Fruit fly (Drosophila melanogaster): ENCODE data around the gene CG18814.
A peak's percentile ranks its signal among the peaks of the same experiment; 100 is the strongest.

CG18814 gene

DNA sequence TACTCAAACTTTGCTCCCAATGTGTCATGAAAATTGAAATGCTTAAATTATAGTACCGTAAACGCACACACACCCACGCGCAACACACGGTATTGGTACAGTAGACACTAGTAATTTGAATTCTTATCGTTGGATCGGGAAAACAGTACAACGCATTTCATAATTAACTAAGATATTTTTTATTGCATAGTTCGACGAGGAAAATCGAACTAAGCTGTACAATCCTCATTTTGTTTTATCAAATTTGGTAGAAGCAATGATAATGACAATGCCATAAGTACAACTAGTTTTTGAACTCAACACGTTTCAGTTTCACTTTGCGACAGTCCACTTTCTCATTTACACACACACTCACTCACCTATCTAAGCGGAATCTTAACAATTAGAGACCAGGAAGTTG is 11.1 kb downstream of the CG18814 start (continued):
- peak; percentile 9 for TF ChIP-seq CG33213 (GFP tag; optimal IDR thresholded peaks at IDR 0.05)
- no peak for TF ChIP-seq stwl (tag; optimal IDR thresholded peaks at IDR 0.05)
- TF ChIP-seq tap (tag; optimal IDR thresholded peaks at IDR 0.05), result peak; percentile 75
- TF ChIP-seq CG30403 (GFP tag; optimal IDR thresholded peaks at IDR 0.05), result peak; percentile 71
- no peak for TF ChIP-seq GATAe (GFP tag; conservative IDR thresholded peaks at IDR 0.05)
- peak; percentile 55 for TF ChIP-seq CG12155 (GFP tag; optimal IDR thresholded peaks at IDR 0.05)
- TF ChIP-seq CG3407 (GFP tag; optimal IDR thresholded peaks at IDR 0.05), result peak; percentile 28
- TF ChIP-seq Fer2 (tag; optimal IDR thresholded peaks at IDR 0.05), result peak; percentile 64
- no peak for TF ChIP-seq CG18011 (GFP tag; optimal IDR thresholded peaks at IDR 0.05)
- TF ChIP-seq Ssrp (tag; optimal IDR thresholded peaks at IDR 0.05), result peak; percentile 59
- TF ChIP-seq CG1792 (GFP tag; optimal IDR thresholded peaks at IDR 0.05), result peak; percentile 43
- TF ChIP-seq B-H2 (GFP tag; optimal IDR thresholded peaks at IDR 0.05), result peak; percentile 62
- TF ChIP-seq kay (GFP tag; optimal IDR thresholded peaks at IDR 0.05), result peak; percentile 25
- no peak for TF ChIP-seq bbx (GFP tag; IDR thresholded peaks at IDR 0.05; ENCODE audit: partially characterized antibody)
- peak; percentile 63 for TF ChIP-seq mam (GFP tag; optimal IDR thresholded peaks at IDR 0.05)
- no peak for TF ChIP-seq TFAM (GFP tag; optimal IDR thresholded peaks at IDR 0.05)
- no peak for TF ChIP-seq Awh (GFP tag; IDR thresholded peaks at IDR 0.05)
- TF ChIP-seq Ets97D (GFP tag; optimal IDR thresholded peaks at IDR 0.05), result no peak
- TF ChIP-seq esg (GFP tag; conservative IDR thresholded peaks at IDR 0.05), result peak; percentile 48; the same call in 1 of the 2 replicates
- TF ChIP-seq CG7372 (GFP tag; IDR thresholded peaks at IDR 0.05), result no peak; the same call in none of the 2 replicates
- TF ChIP-seq CG10979 (tag; optimal IDR thresholded peaks at IDR 0.05), result peak; percentile 67
- no peak for TF ChIP-seq trh (GFP tag; optimal IDR thresholded peaks at IDR 0.05)
- TF ChIP-seq Optix (GFP tag; IDR thresholded peaks at IDR 0.05), result no peak; the same call in 2 of the 3 replicates
- no peak for TF ChIP-seq bowl (GFP tag; IDR thresholded peaks at IDR 0.05)
- TF ChIP-seq CG10565 (GFP tag; optimal IDR thresholded peaks at IDR 0.05), result no peak
- TF ChIP-seq NfI (GFP tag; optimal IDR thresholded peaks at IDR 0.05), result peak; percentile 69
- peak; percentile 31 for TF ChIP-seq run (tag; optimal IDR thresholded peaks at IDR 0.05)
- peak; percentile 66 for TF ChIP-seq sob (GFP tag; IDR thresholded peaks at IDR 0.05)
- TF ChIP-seq CG7556 (GFP tag; optimal IDR thresholded peaks at IDR 0.05), result peak; percentile 67
- 0 out of 2 replicates have a peak, but pooled peaks have one; percentile 36 for TF ChIP-seq wdn (GFP tag; IDR thresholded peaks at IDR 0.05)
- no peak for TF ChIP-seq CG13287 (GFP tag; IDR thresholded peaks at IDR 0.05; ENCODE audit: partially characterized antibody)
- TF ChIP-seq Hmx (GFP tag; optimal IDR thresholded peaks at IDR 0.05), result peak; percentile 5
- peak; percentile 62 for TF ChIP-seq CG12391 (tag; optimal IDR thresholded peaks at IDR 0.05)
- TF ChIP-seq CG6254 (GFP tag; optimal IDR thresholded peaks at IDR 0.05), result no peak
- TF ChIP-seq CG13424 (tag; optimal IDR thresholded peaks at IDR 0.05), result peak; percentile 79
- no peak for TF ChIP-seq Myb (GFP tag; optimal IDR thresholded peaks at IDR 0.05)
- no peak for TF ChIP-seq crp (GFP tag; optimal IDR thresholded peaks at IDR 0.05)
- peak; percentile 76 for TF ChIP-seq lilli (GFP tag; optimal IDR thresholded peaks at IDR 0.05)
- peak; percentile 21 for TF ChIP-seq disco-r (GFP tag; optimal IDR thresholded peaks at IDR 0.05)
- peak; percentile 14 for TF ChIP-seq Jarid2 (GFP tag; optimal IDR thresholded peaks at IDR 0.05)
- no peak for TF ChIP-seq pan (optimal IDR thresholded peaks at IDR 0.05)
- TF ChIP-seq pan (GFP tag; optimal IDR thresholded peaks at IDR 0.05 in 1 of 2, IDR thresholded peaks at IDR 0.05 in 1 of 2), result peak in 1 of 2 experiments; percentile 54
- TF ChIP-seq Eip74EF (GFP tag; optimal IDR thresholded peaks at IDR 0.05), result peak in 1 of 2 experiments; percentile 80
- no peak for TF ChIP-seq slou (GFP tag; optimal IDR thresholded peaks at IDR 0.05)
- TF ChIP-seq CG18619 (GFP tag; optimal IDR thresholded peaks at IDR 0.05), result peak; percentile 63
- TF ChIP-seq CG3726 (GFP tag; IDR thresholded peaks at IDR 0.05), result no peak
- TF ChIP-seq kah (GFP tag; optimal IDR thresholded peaks at IDR 0.05), result peak; percentile 16
- TF ChIP-seq Neu2 (GFP tag; optimal IDR thresholded peaks at IDR 0.05; ENCODE audit: borderline replicate concordance), result no peak
- no peak for TF ChIP-seq prd (optimal IDR thresholded peaks at IDR 0.05)
- peak; percentile 67; the same call in 2 of the 3 replicates for TF ChIP-seq prd (GFP tag; IDR thresholded peaks at IDR 0.05)
- TF ChIP-seq sisA (GFP tag; IDR thresholded peaks at IDR 0.05), result peak; percentile 70

All from whole organism, embryonic.